Worm (Caenorhabditis elegans) whole organism, L2 larva: ENCODE measurements around the gene srh-231.

Experiments
- C34F6.9 ChIP-seq: fragments of 150-350 bp; optimal IDR thresholded peaks from 2 replicates; lab custom pipeline; 2014; ENCODE audit warnings: missing biosample characterization, missing genetic modification characterization
- F13H6.1 ChIP-seq: sonication (generic microtip); optimal IDR thresholded peaks from 2 replicates; lab custom pipeline; 2016; ENCODE audit warnings: missing genetic modification characterization, missing compliant biosample characterization
- Y55F3AM.14 ChIP-seq: fragments of 200-800 bp; sonication (Bioruptor generic); optimal IDR thresholded peaks from 2 replicates; lab custom pipeline; 2018; ENCODE audit warnings: mild to moderate bottlenecking, missing genetic modification characterization, missing compliant biosample characterization
- alr-1 ChIP-seq: fragments of 150-350 bp; optimal IDR thresholded peaks from 2 replicates; lab custom pipeline; 2014; ENCODE audit warnings: missing biosample characterization, missing genetic modification characterization
- ama-1 ChIP-seq: fragments of 150-350 bp; optimal IDR thresholded peaks from 2 replicates; lab custom pipeline; 2018; ENCODE audit warnings: inconsistent platforms
- ceh-16 ChIP-seq: fragments of 150-350 bp; optimal IDR thresholded peaks from 2 replicates; lab custom pipeline; 2014; ENCODE audit warnings: missing biosample characterization, missing genetic modification characterization
- ceh-82 ChIP-seq: fragments of 150-350 bp; optimal IDR thresholded peaks from 2 replicates; lab custom pipeline; 2014; ENCODE audit warnings: missing biosample characterization, missing genetic modification characterization
- crh-2 ChIP-seq: sonication (generic microtip); optimal IDR thresholded peaks from 2 replicates; lab custom pipeline; 2017; ENCODE audit warnings: missing biosample characterization, missing genetic modification characterization
- elt-3 ChIP-seq: sonication (generic microtip); optimal IDR thresholded peaks from 2 replicates; lab custom pipeline; 2017; ENCODE audit warnings: missing biosample characterization, missing genetic modification characterization
- fos-1 ChIP-seq: fragments of 150-350 bp; optimal IDR thresholded peaks from 2 replicates; lab custom pipeline; 2014; ENCODE audit warnings: missing biosample characterization, missing genetic modification characterization
- lin-13 ChIP-seq: fragments of 150-350 bp; optimal IDR thresholded peaks from 2 replicates; lab custom pipeline; 2014; ENCODE audit warnings: missing biosample characterization, missing genetic modification reagents, missing genetic modification characterization
- lsy-2 ChIP-seq, 2 experiments: fragments of 150-350 bp in 1 of 2; sonication (generic microtip) in 1 of 2; optimal IDR thresholded peaks; 2 replicates each; lab custom pipeline; 2014 to 2017; ENCODE audit warnings: missing biosample characterization in 2 of 2, missing genetic modification characterization in 2 of 2
- mab-5 ChIP-seq: fragments of 150-350 bp; optimal IDR thresholded peaks from 2 replicates; lab custom pipeline; 2014; ENCODE audit warnings: missing biosample characterization, missing genetic modification characterization
- mbf-1 ChIP-seq: sonication (generic microtip); optimal IDR thresholded peaks from 2 replicates; lab custom pipeline; 2017; ENCODE audit warnings: missing biosample characterization, missing genetic modification characterization
- mdl-1 ChIP-seq, 2 experiments: fragments of 150-350 bp in 1 of 2; sonication (generic microtip) in 1 of 2; optimal IDR thresholded peaks; 2 replicates each; lab custom pipeline; 2017; ENCODE audit warnings: missing biosample characterization in 2 of 2, missing genetic modification characterization in 2 of 2
- nhr-10 ChIP-seq: sonication (generic microtip); optimal IDR thresholded peaks from 2 replicates; lab custom pipeline; 2017; ENCODE audit warnings: missing biosample characterization, missing genetic modification characterization
- nhr-11 ChIP-seq: fragments of 150-350 bp; optimal IDR thresholded peaks from 2 replicates; lab custom pipeline; 2014; ENCODE audit warnings: missing biosample characterization, missing genetic modification characterization
- nhr-129 ChIP-seq: fragments of 150-350 bp; optimal IDR thresholded peaks from 2 replicates; lab custom pipeline; 2014; ENCODE audit warnings: missing biosample characterization, missing genetic modification characterization
- nhr-21 ChIP-seq: fragments of 150-350 bp; optimal IDR thresholded peaks from 2 replicates; lab custom pipeline; 2014; ENCODE audit warnings: missing biosample characterization, missing genetic modification characterization
- nhr-23 ChIP-seq: fragments of 150-350 bp; optimal IDR thresholded peaks from 2 replicates; lab custom pipeline; 2014; ENCODE audit warnings: missing biosample characterization, missing genetic modification reagents, missing genetic modification characterization
- nhr-25 ChIP-seq: fragments of 150-350 bp; sonication (generic microtip); optimal IDR thresholded peaks from 3 replicates; lab custom pipeline; 2014; ENCODE audit warnings: missing biosample characterization, missing genetic modification characterization
- nhr-6 ChIP-seq: fragments of 150-350 bp; optimal IDR thresholded peaks from 2 replicates; lab custom pipeline; 2014; ENCODE audit warnings: missing biosample characterization, missing genetic modification characterization
- nhr-77 ChIP-seq: fragments of 150-350 bp; optimal IDR thresholded peaks from 2 replicates; lab custom pipeline; 2014; ENCODE audit warnings: missing biosample characterization, missing genetic modification characterization
- peb-1 ChIP-seq: fragments of 150-350 bp; optimal IDR thresholded peaks from 2 replicates; lab custom pipeline; 2014; ENCODE audit warnings: missing biosample characterization, missing genetic modification characterization
- sem-4 ChIP-seq: fragments of 150-350 bp; optimal IDR thresholded peaks from 2 replicates; lab custom pipeline; 2014; ENCODE audit warnings: missing biosample characterization, missing genetic modification reagents, missing genetic modification characterization
- skn-1 ChIP-seq: sonication (generic microtip); optimal IDR thresholded peaks from 2 replicates; lab custom pipeline; 2017; ENCODE audit warnings: missing biosample characterization, missing genetic modification characterization
- sma-3 ChIP-seq: sonication (generic microtip); optimal IDR thresholded peaks from 2 replicates; lab custom pipeline; 2016; ENCODE audit warnings: missing genetic modification reagents, missing genetic modification characterization, missing compliant biosample characterization
- snpc-4 ChIP-seq: fragments of 150-350 bp; optimal IDR thresholded peaks from 2 replicates; lab custom pipeline; 2014; ENCODE audit warnings: missing biosample characterization, missing genetic modification characterization
- unc-39 ChIP-seq: fragments of 150-350 bp; optimal IDR thresholded peaks from 2 replicates; lab custom pipeline; 2014; ENCODE audit warnings: missing biosample characterization, missing genetic modification characterization
- unc-55 ChIP-seq: fragments of 150-350 bp; sonication (generic microtip); optimal IDR thresholded peaks from 3 replicates; lab custom pipeline; 2014; ENCODE audit warnings: missing biosample characterization, missing genetic modification reagents, missing genetic modification characterization
- unc-62 ChIP-seq: fragments of 150-350 bp; optimal IDR thresholded peaks from 2 replicates; lab custom pipeline; 2014; ENCODE audit warnings: missing biosample characterization, missing genetic modification reagents, missing genetic modification characterization
- zag-1 ChIP-seq: fragments of 150-350 bp; optimal IDR thresholded peaks from 2 replicates; lab custom pipeline; 2014; ENCODE audit warnings: missing biosample characterization, missing genetic modification characterization
- ztf-1 ChIP-seq: fragments of 200-800 bp; sonication (Bioruptor generic); conservative IDR thresholded peaks from 2 replicates; pipeline ENCODE4 v1.3.6; 2022; ENCODE audit warnings: missing genetic modification characterization, missing compliant biosample characterization
- ztf-4 ChIP-seq: fragments of 150-350 bp; optimal IDR thresholded peaks from 2 replicates; lab custom pipeline; 2014; ENCODE audit warnings: missing biosample characterization, missing genetic modification characterization

The srh-231 gene

DNA sequence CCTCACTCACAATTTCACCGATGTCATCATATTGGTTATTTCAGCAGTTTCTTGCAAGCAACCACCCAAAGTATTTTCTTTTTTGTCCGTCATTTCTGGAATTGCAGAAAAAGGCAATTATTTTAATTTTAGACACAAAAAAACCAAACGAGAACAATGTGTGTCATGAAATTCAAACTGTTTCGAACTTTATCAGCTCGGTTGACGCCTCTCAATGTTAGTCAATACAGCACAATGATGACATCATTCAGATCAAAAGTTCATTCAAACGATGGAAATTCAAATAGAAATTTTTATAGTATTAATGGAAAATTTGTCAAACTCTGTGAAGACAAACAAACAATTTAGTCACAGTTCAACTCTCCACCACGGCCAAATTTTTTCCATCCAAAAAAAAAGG is 39.9 kb upstream of the srh-231 start, which contains the start of gene fbxa-105:
fbxa-105 (minus strand) TSS at position 97 of the 400 bp plus-strand sequence.
- peak; percentile 70 for TF ChIP-seq fos-1 (tag; lab: Kevin White, UChicago)
- TF ChIP-seq mbf-1 = no peak

ce11 chrV:7389771-7390170 is 37.7 kb upstream of the srh-231 start, which contains the start of gene C02H6.1:
TSS of gene C02H6.1 (minus strand) at chrV:7389871.
- no peak for TF ChIP-seq zag-1 (tag; lab: Kevin White, UChicago)
- no peak for TF ChIP-seq unc-39 (tag; lab: Kevin White, UChicago)
- TF ChIP-seq nhr-10 (tag; lab: Kevin White, UChicago) = no peak
- TF ChIP-seq peb-1 (tag; lab: Kevin White, UChicago) = no peak
- TF ChIP-seq C34F6.9 (tag; lab: Kevin White, UChicago) = no peak
- no peak for TF ChIP-seq nhr-23
- TF ChIP-seq mab-5 (tag; lab: Kevin White, UChicago) = no peak
- no peak for TF ChIP-seq elt-3 (tag; lab: Kevin White, UChicago)
- TF ChIP-seq snpc-4 (tag; lab: Kevin White, UChicago) = no peak
- TF ChIP-seq ama-1 (lab: Kevin White, UChicago) = no peak

DNA sequence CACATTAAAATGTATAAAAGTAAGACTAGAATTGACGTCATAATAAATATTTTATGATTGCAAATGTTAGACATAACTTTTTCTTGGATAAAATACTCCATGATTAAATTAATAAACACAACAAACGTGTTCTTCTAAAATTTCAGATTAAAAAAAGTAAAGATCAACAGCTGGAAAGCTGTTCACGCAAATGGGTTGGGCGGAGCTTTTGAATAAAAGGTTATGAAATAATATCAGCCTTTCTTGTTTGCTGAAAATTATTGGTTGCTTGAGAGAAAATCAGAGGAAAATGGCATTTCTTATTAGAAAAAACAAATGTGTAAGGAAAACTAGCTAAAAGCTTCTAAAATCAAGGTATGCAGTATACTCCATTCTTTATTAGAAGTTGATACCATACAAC is 35.7 kb upstream of the srh-231 start, which contains the start of gene C02H6.3:
C02H6.3 (minus strand) TSS at position 101 of the 400 bp plus-strand sequence.
- TF ChIP-seq lin-13 (GFP tag; lab: Kevin White, UChicago) (no peak), ceh-82 (tag; lab: Kevin White, UChicago) (no peak), lsy-2 (tag; optimal IDR thresholded peaks at IDR 0.05; lab: Kevin White, UChicago) (no peak), ztf-4 (no peak), nhr-6 (tag; lab: Kevin White, UChicago) (no peak)

ce11 chrV:7386052-7386573 is 34.1 kb upstream of the srh-231 start, which contains the start of gene srp-6:
TSS of gene srp-6 (minus strand) at chrV:7386102.
- TF ChIP-seq nhr-129 (tag; lab: Kevin White, UChicago) = no peak
- no peak for TF ChIP-seq mab-5 (tag; lab: Kevin White, UChicago)
- TF ChIP-seq nhr-77 (tag; lab: Kevin White, UChicago) = no peak
- TF ChIP-seq alr-1 (tag; lab: Kevin White, UChicago) = no peak
- TF ChIP-seq fos-1 (tag; lab: Kevin White, UChicago) = peak; percentile 2
- TF ChIP-seq unc-55 (GFP tag; lab: Kevin White, UChicago) = peak; percentile 6
- no peak for TF ChIP-seq sem-4 (tag; lab: Kevin White, UChicago)
- no peak for TF ChIP-seq mbf-1
- TF ChIP-seq Y55F3AM.14 (GFP tag; lab: Kevin White, UChicago) = no peak
- no peak for TF ChIP-seq nhr-11 (tag; lab: Kevin White, UChicago)

ce11 chrV:7381008-7381407 is 29.0 kb upstream of the srh-231 start, which contains the start of gene C03G6.17:
TSS of gene C03G6.17 (minus strand) at chrV:7381108.
- TF ChIP-seq crh-2 (tag; lab: Kevin White, UChicago) = no peak
- no peak for TF ChIP-seq nhr-21 (tag; lab: Kevin White, UChicago)
- TF ChIP-seq mdl-1 (tag; optimal IDR thresholded peaks at IDR 0.05; lab: Kevin White, UChicago) = no peak
- TF ChIP-seq nhr-25 (tag; lab: Kevin White, UChicago) = no peak
- TF ChIP-seq snpc-4 (tag; lab: Kevin White, UChicago) = no peak
- no peak for TF ChIP-seq F13H6.1 (tag; lab: Kevin White, UChicago)
- no peak for TF ChIP-seq ama-1 (lab: Kevin White, UChicago)

DNA sequence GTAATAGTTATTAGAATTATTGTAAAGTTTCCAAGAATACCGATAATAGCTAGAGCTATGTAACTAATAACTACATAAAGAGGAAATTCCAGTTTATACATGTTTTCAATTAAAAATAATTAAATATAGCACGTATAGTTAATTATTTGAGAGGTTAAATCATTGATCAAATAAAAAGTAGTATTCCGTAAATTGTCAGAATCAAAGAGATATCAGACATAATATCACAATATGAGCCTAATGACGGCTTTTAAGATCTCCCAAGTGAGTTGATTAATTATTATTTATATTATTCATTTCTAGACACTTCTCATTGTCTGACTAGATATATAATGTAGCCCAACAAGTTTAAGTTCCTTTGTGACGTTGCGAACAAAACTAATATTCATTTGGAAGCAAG is 27.3 kb upstream of the srh-231 start, which contains the start of gene srsx-24:
srsx-24 (minus strand) TSS at position 101 of the 400 bp plus-strand sequence.
- no peak for TF ChIP-seq ceh-16 (tag; lab: Kevin White, UChicago)
- no peak for TF ChIP-seq unc-39 (tag; lab: Kevin White, UChicago)
- TF ChIP-seq nhr-129 (tag; lab: Kevin White, UChicago) = no peak
- TF ChIP-seq ztf-1 (GFP tag; lab: Robert Waterston, UW) = no peak
- no peak for TF ChIP-seq ama-1 (lab: Kevin White, UChicago)
- no peak for TF ChIP-seq skn-1 (tag; lab: Kevin White, UChicago)
- no peak for TF ChIP-seq nhr-10 (tag; lab: Kevin White, UChicago)
- no peak for TF ChIP-seq unc-62 (GFP tag; lab: Kevin White, UChicago)
- TF ChIP-seq lsy-2 (tag; optimal IDR thresholded peaks at IDR 0.05; lab: Kevin White, UChicago) = no peak
- no peak for TF ChIP-seq nhr-23
- no peak for TF ChIP-seq zag-1 (tag; lab: Kevin White, UChicago)
- TF ChIP-seq nhr-6 (tag; lab: Kevin White, UChicago) = no peak
- TF ChIP-seq lin-13 (GFP tag; lab: Kevin White, UChicago) = no peak
- TF ChIP-seq sem-4 (tag; lab: Kevin White, UChicago) = no peak
- TF ChIP-seq sma-3 (GFP tag; lab: Kevin White, UChicago) = no peak
